Fruit fly (Drosophila melanogaster) whole organism, embryonic: ENCODE measurements around the gene haf.

Experiments
- Atf3 ChIP-seq: fragments of 200-800 bp; sonication (Bioruptor generic); optimal IDR thresholded peaks from 3 replicates; lab custom pipeline; 2016; ENCODE audit warnings: missing biosample characterization, missing genetic modification characterization
- C15 ChIP-seq: fragments of 200-800 bp; sonication (Bioruptor generic); IDR thresholded peaks from 3 replicates; pipeline ENCODE4 v1.3.6; 2022; ENCODE audit warnings: missing biosample characterization, missing genetic modification characterization
- CG1024 ChIP-seq: fragments of 200-800 bp; sonication (Bioruptor generic); IDR thresholded peaks from 2 replicates; pipeline ENCODE4 v1.3.6; 2022; ENCODE audit warnings: missing biosample characterization, missing genetic modification characterization
- CG10959 ChIP-seq: fragments of 200-800 bp; sonication (Bioruptor generic); IDR thresholded peaks from 2 replicates; pipeline ENCODE4 v1.3.6; 2022; ENCODE audit warnings: missing biosample characterization, missing genetic modification characterization
- CG11085 ChIP-seq: fragments of 200-800 bp; sonication (Bioruptor generic); IDR thresholded peaks from 2 replicates; pipeline ENCODE4 v1.3.6; 2022; ENCODE audit warnings: missing biosample characterization, missing genetic modification characterization
- CG11723 ChIP-seq: fragments of 200-800 bp; sonication (Bioruptor generic); optimal IDR thresholded peaks from 2 replicates; lab custom pipeline; 2017; ENCODE audit warnings: missing biosample characterization, mild to moderate bottlenecking, missing genetic modification characterization
- CG12071 ChIP-seq: fragments of 200-800 bp; sonication (Bioruptor generic); optimal IDR thresholded peaks from 3 replicates; lab custom pipeline; 2018; ENCODE audit warnings: missing biosample characterization, mild to moderate bottlenecking, missing genetic modification characterization
- CG12155 ChIP-seq: fragments of 200-800 bp; sonication (Bioruptor generic); optimal IDR thresholded peaks from 3 replicates; lab custom pipeline; 2016; ENCODE audit warnings: missing biosample characterization, missing genetic modification characterization
- CG12236 ChIP-seq: fragments of 200-800 bp; sonication (Bioruptor generic); optimal IDR thresholded peaks from 2 replicates; lab custom pipeline; 2016; ENCODE audit warnings: missing biosample characterization, missing genetic modification characterization
- CG13775 ChIP-seq: fragments of 200-800 bp; sonication (Bioruptor generic); optimal IDR thresholded peaks from 3 replicates; lab custom pipeline; 2017; ENCODE audit warnings: missing biosample characterization, mild to moderate bottlenecking, missing genetic modification characterization
- CG14441 ChIP-seq: fragments of 200-800 bp; sonication (Bioruptor generic); IDR thresholded peaks from 2 replicates; pipeline ENCODE4 v1.3.6; 2022; ENCODE audit warnings: missing biosample characterization, missing genetic modification characterization
- CG15514 ChIP-seq: fragments of 200-800 bp; sonication (Bioruptor generic); optimal IDR thresholded peaks from 3 replicates; lab custom pipeline; 2017; ENCODE audit warnings: missing biosample characterization, missing genetic modification characterization, mild to moderate bottlenecking, moderate library complexity, missing genetic modification reagents
- CG17385 ChIP-seq: fragments of 200-800 bp; sonication (Bioruptor generic); optimal IDR thresholded peaks from 3 replicates; lab custom pipeline; 2018; ENCODE audit warnings: missing biosample characterization, mild to moderate bottlenecking, missing genetic modification characterization
- CG31388 ChIP-seq: fragments of 200-800 bp; sonication (Bioruptor generic); optimal IDR thresholded peaks from 2 replicates; lab custom pipeline; 2016; ENCODE audit warnings: missing biosample characterization, missing genetic modification characterization
- CG42726 ChIP-seq: fragments of 200-800 bp; sonication (Bioruptor generic); IDR thresholded peaks from 2 replicates; pipeline ENCODE4 v1.3.6; 2022; ENCODE audit warnings: missing biosample characterization, missing genetic modification characterization; ENCODE audit not compliant: partially characterized antibody
- CG7556 ChIP-seq: fragments of 200-800 bp; sonication (Bioruptor generic); optimal IDR thresholded peaks from 2 replicates; lab custom pipeline; 2017; ENCODE audit warnings: missing biosample characterization, mild to moderate bottlenecking, missing genetic modification characterization
- CG7839 ChIP-seq: fragments of 200-800 bp; sonication (Bioruptor generic); optimal IDR thresholded peaks from 3 replicates; lab custom pipeline; 2018; ENCODE audit warnings: missing biosample characterization, mild to moderate bottlenecking, missing genetic modification characterization, moderate library complexity
- Doc3 ChIP-seq: fragments of 200-800 bp; sonication (Bioruptor generic); IDR thresholded peaks from 3 replicates; pipeline ENCODE4 v1.3.6; 2022; ENCODE audit warnings: missing biosample characterization, missing genetic modification characterization; ENCODE audit not compliant: partially characterized antibody
- Elba2 ChIP-seq: fragments of 200-800 bp; sonication (Bioruptor generic); optimal IDR thresholded peaks from 3 replicates; lab custom pipeline; 2016; ENCODE audit warnings: missing biosample characterization, missing genetic modification characterization
- Fer1 ChIP-seq: fragments of 200-800 bp; sonication (Bioruptor generic); optimal IDR thresholded peaks from 2 replicates; lab custom pipeline; 2017; ENCODE audit warnings: missing biosample characterization, mild to moderate bottlenecking, missing genetic modification characterization
- Fer3 ChIP-seq: fragments of 200-800 bp; sonication (Bioruptor generic); optimal IDR thresholded peaks from 2 replicates; lab custom pipeline; 2018; ENCODE audit warnings: missing biosample characterization, mild to moderate bottlenecking, missing genetic modification characterization, moderate library complexity
- H15 ChIP-seq: fragments of 200-800 bp; sonication (Bioruptor generic); IDR thresholded peaks from 3 replicates; pipeline ENCODE4 v1.3.6; 2022; ENCODE audit warnings: missing biosample characterization, missing genetic modification characterization
- Lim3 ChIP-seq: fragments of 200-800 bp; sonication (Bioruptor generic); IDR thresholded peaks from 2 replicates; pipeline ENCODE4 v1.3.6; 2022; ENCODE audit warnings: missing biosample characterization, missing genetic modification characterization
- NK7.1 ChIP-seq: fragments of 200-800 bp; sonication (Bioruptor generic); optimal IDR thresholded peaks from 3 replicates; lab custom pipeline; 2016; ENCODE audit warnings: missing biosample characterization, missing genetic modification characterization
- Nf-YB ChIP-seq: fragments of 200-800 bp; sonication (Bioruptor generic); optimal IDR thresholded peaks from 3 replicates; lab custom pipeline; 2019; ENCODE audit warnings: missing biosample characterization, mild to moderate bottlenecking, missing genetic modification characterization, moderate library complexity
- Oli ChIP-seq: fragments of 200-800 bp; sonication (Bioruptor generic); optimal IDR thresholded peaks from 2 replicates; lab custom pipeline; 2018; ENCODE audit warnings: missing biosample characterization, mild to moderate bottlenecking, missing genetic modification characterization, moderate library complexity
- Side ChIP-seq: fragments of 200-800 bp; sonication (Bioruptor generic); optimal IDR thresholded peaks from 2 replicates; lab custom pipeline; 2016; ENCODE audit warnings: missing biosample characterization, missing genetic modification characterization
- Trl ChIP-seq, 3 experiments: fragments of >200 bp in 2 of 3; fragments of 200-800 bp in 1 of 3; sonication (Bioruptor generic) in 1 of 3; optimal IDR thresholded peaks; 2 replicates in 1 of 3; 3 replicates in 2 of 3; lab custom pipeline; 2016 to 2017; ENCODE audit warnings: missing biosample characterization in 1 of 3, missing genetic modification characterization in 1 of 3
- Usf ChIP-seq: fragments of 200-800 bp; sonication (Bioruptor generic); optimal IDR thresholded peaks from 2 replicates; lab custom pipeline; 2017; ENCODE audit warnings: missing genotype, missing biosample characterization, missing genetic modification characterization
- ac ChIP-seq: fragments of 200-800 bp; sonication (Bioruptor generic); optimal IDR thresholded peaks from 3 replicates; lab custom pipeline; 2017; ENCODE audit warnings: missing biosample characterization, mild to moderate bottlenecking, missing genetic modification characterization
- ewg ChIP-seq: fragments of 200-800 bp; sonication (Bioruptor generic); optimal IDR thresholded peaks from 3 replicates; lab custom pipeline; 2017; ENCODE audit warnings: mild to moderate bottlenecking, missing biosample characterization, missing genetic modification reagents, missing genetic modification characterization
- fd102C ChIP-seq: fragments of 200-800 bp; sonication (Bioruptor generic); optimal IDR thresholded peaks from 2 replicates; lab custom pipeline; 2018; ENCODE audit warnings: missing biosample characterization, mild to moderate bottlenecking, missing genetic modification characterization, moderate library complexity
- gcm ChIP-seq: fragments of 200-800 bp; sonication (Bioruptor generic); optimal IDR thresholded peaks from 2 replicates; lab custom pipeline; 2019; ENCODE audit warnings: missing biosample characterization, mild to moderate bottlenecking, missing genetic modification characterization, moderate library complexity
- grn ChIP-seq: fragments of 200-800 bp; sonication (Bioruptor generic); optimal IDR thresholded peaks from 3 replicates; lab custom pipeline; 2017; ENCODE audit warnings: missing biosample characterization, missing genetic modification characterization
- hbn ChIP-seq: fragments of 200-800 bp; sonication (Bioruptor generic); IDR thresholded peaks from 2 replicates; pipeline ENCODE4 v1.3.6; 2022; ENCODE audit warnings: missing biosample characterization, missing genetic modification characterization; ENCODE audit not compliant: partially characterized antibody
- kni ChIP-seq: fragments of 200-800 bp; sonication (Bioruptor generic); optimal IDR thresholded peaks from 3 replicates; lab custom pipeline; 2017; ENCODE audit warnings: mild to moderate bottlenecking, missing biosample characterization, missing genetic modification reagents, missing genetic modification characterization
- lola ChIP-seq, 3 experiments: fragments of >200 bp in 2 of 3; fragments of 200-800 bp in 1 of 3; sonication (Bioruptor generic) in 1 of 3; optimal IDR thresholded peaks; 2 replicates each; lab custom pipeline; 2017 to 2019; ENCODE audit warnings: missing biosample characterization in 3 of 3, missing genetic modification characterization in 3 of 3, mild to moderate bottlenecking in 1 of 3, moderate library complexity in 1 of 3
- pnt ChIP-seq: fragments of 200-800 bp; sonication (Bioruptor generic); optimal IDR thresholded peaks from 3 replicates; lab custom pipeline; 2016; ENCODE audit warnings: missing biosample characterization, missing genetic modification characterization
- ranshi ChIP-seq: fragments of 200-800 bp; sonication (Bioruptor generic); IDR thresholded peaks from 2 replicates; pipeline ENCODE4 v1.3.6; 2022; ENCODE audit warnings: missing biosample characterization, missing genetic modification characterization
- repo ChIP-seq: fragments of 200-800 bp; sonication (Bioruptor generic); optimal IDR thresholded peaks from 2 replicates; lab custom pipeline; 2016; ENCODE audit warnings: missing biosample characterization, missing genetic modification characterization
- scrt ChIP-seq: fragments of 200-800 bp; sonication (Bioruptor generic); optimal IDR thresholded peaks from 2 replicates; lab custom pipeline; 2018; ENCODE audit warnings: missing biosample characterization, mild to moderate bottlenecking, missing genetic modification characterization, moderate library complexity
- sd ChIP-seq: fragments of 200-800 bp; sonication (Bioruptor generic); optimal IDR thresholded peaks from 3 replicates; lab custom pipeline; 2018; ENCODE audit warnings: missing biosample characterization, mild to moderate bottlenecking, missing genetic modification characterization, moderate library complexity
- shn ChIP-seq: fragments of 200-800 bp; sonication (Bioruptor generic); optimal IDR thresholded peaks from 3 replicates; lab custom pipeline; 2016; ENCODE audit warnings: missing biosample characterization, missing genetic modification characterization
- tap ChIP-seq: fragments of 200-800 bp; optimal IDR thresholded peaks from 3 replicates; lab custom pipeline; 2019; ENCODE audit warnings: missing biosample characterization, mild to moderate bottlenecking, missing genetic modification characterization, moderate library complexity
- tin ChIP-seq: fragments of 200-800 bp; sonication (Bioruptor generic); optimal IDR thresholded peaks from 3 replicates; lab custom pipeline; 2016; ENCODE audit warnings: missing biosample characterization, missing genetic modification characterization
- tna ChIP-seq: fragments of 200-800 bp; sonication (Bioruptor generic); IDR thresholded peaks from 2 replicates; pipeline ENCODE4 v1.3.6; 2022; ENCODE audit warnings: missing biosample characterization, missing genetic modification characterization; ENCODE audit not compliant: partially characterized antibody
- trh ChIP-seq: fragments of 200-800 bp; sonication (Bioruptor generic); optimal IDR thresholded peaks from 2 replicates; lab custom pipeline; 2016; ENCODE audit warnings: missing biosample characterization, missing genetic modification characterization
- zen ChIP-seq: fragments of 200-800 bp; sonication (Bioruptor generic); optimal IDR thresholded peaks from 3 replicates; lab custom pipeline; 2018; ENCODE audit warnings: missing biosample characterization, mild to moderate bottlenecking, missing genetic modification characterization, moderate library complexity

haf gene

dm6 chr2L:1629206-1629959 is 74.5 kb downstream of the haf start (continued):
- TF ChIP-seq tin (GFP tag; lab: Kevin White, UChicago) (no peak), CG14441 (peak; percentile 65), Fer3 (tag; lab: Kevin White, UChicago) (peak; percentile 65), CG42726 (GFP tag; lab: Robert Waterston, UW) (no peak), CG13775 (no peak), Side (GFP tag; lab: Kevin White, UChicago) (no peak), Atf3 (GFP tag; lab: Kevin White, UChicago) (no peak), H15 (GFP tag; lab: Robert Waterston, UW) (0 out of 3 replicates have a peak, but pooled peaks have one; percentile 36), CG17385 (GFP tag; lab: Kevin White, UChicago) (peak; percentile 55), CG12071 (GFP tag; lab: Kevin White, UChicago) (peak; percentile 55), CG7556 (GFP tag; lab: Kevin White, UChicago) (peak; percentile 45), ranshi (GFP tag; lab: Robert Waterston, UW) (peak; percentile 45; the same call in 1 of the 2 replicates), Oli (tag; lab: Kevin White, UChicago) (peak; percentile 69), CG12155 (GFP tag; lab: Kevin White, UChicago) (peak; percentile 42), Usf (peak; percentile 61), lola (GFP tag; optimal IDR thresholded peaks at IDR 0.05; lab: Kevin White, UChicago) (no peak), CG11723 (GFP tag; lab: Kevin White, UChicago) (no peak), pnt (no peak), CG12236 (GFP tag; lab: Kevin White, UChicago) (no peak), Doc3 (GFP tag; lab: Robert Waterston, UW) (no peak), grn (GFP tag; lab: Kevin White, UChicago) (no peak), CG31388 (GFP tag; lab: Kevin White, UChicago) (no peak), gcm (GFP tag; lab: Kevin White, UChicago) (no peak), ac (GFP tag; lab: Kevin White, UChicago) (no peak), NK7.1 (no peak), CG15514 (GFP tag; lab: Kevin White, UChicago) (peak; percentile 57), CG7839 (tag; lab: Kevin White, UChicago) (peak; percentile 69), CG1024 (no peak), fd102C (GFP tag; lab: Kevin White, UChicago) (no peak), Nf-YB (no peak), Elba2 (GFP tag; lab: Kevin White, UChicago) (no peak), sd (tag; lab: Kevin White, UChicago) (no peak), CG11085 (GFP tag; lab: Robert Waterston, UW) (no peak), Fer1 (peak; percentile 64), ewg (peak; percentile 35), tap (tag; lab: Kevin White, UChicago) (peak; percentile 31), trh (GFP tag; lab: Kevin White, UChicago) (no peak), Lim3 (no peak), zen (tag; lab: Kevin White, UChicago) (no peak), CG10959 (no peak), Trl (optimal IDR thresholded peaks at IDR 0.05; lab: Kevin White, UChicago) (peak in 1 of 2 experiments; percentile 15), Trl (GFP tag; optimal IDR thresholded peaks at IDR 0.05; lab: Kevin White, UChicago) (peak; percentile 7), repo (GFP tag; lab: Kevin White, UChicago) (no peak), scrt (GFP tag; lab: Kevin White, UChicago) (peak; percentile 55), hbn (no peak), shn (GFP tag; lab: Kevin White, UChicago) (no peak), kni (GFP tag; lab: Kevin White, UChicago) (no peak), tna (no peak), C15 (GFP tag; lab: Robert Waterston, UW) (no peak)
